Worm (Caenorhabditis elegans) whole organism, L4 larva: Measurements from ENCODE around the gene K08D10.10.

ENCODE experiments used
- daf-8 ChIP-seq: fragments of 200-800 bp; sonication (Bioruptor generic); IDR thresholded peaks from 2 replicates; pipeline ENCODE4 v1.3.6; 2022; ENCODE audit warnings: missing genetic modification characterization, missing compliant biosample characterization
- lin-15B ChIP-seq: fragments of 150-350 bp; sonication (generic microtip); optimal IDR thresholded peaks from 3 replicates; lab custom pipeline; 2014; ENCODE audit warnings: missing biosample characterization, missing genetic modification characterization
- nhr-11 ChIP-seq: fragments of 150-350 bp; optimal IDR thresholded peaks from 2 replicates; lab custom pipeline; 2014; ENCODE audit warnings: missing biosample characterization, missing genetic modification characterization
- nhr-42 ChIP-seq: fragments of 200-800 bp; sonication (Bioruptor generic); IDR thresholded peaks from 2 replicates; pipeline ENCODE4 v1.3.6; 2022; ENCODE audit warnings: missing genetic modification characterization, missing compliant biosample characterization

DNA sequence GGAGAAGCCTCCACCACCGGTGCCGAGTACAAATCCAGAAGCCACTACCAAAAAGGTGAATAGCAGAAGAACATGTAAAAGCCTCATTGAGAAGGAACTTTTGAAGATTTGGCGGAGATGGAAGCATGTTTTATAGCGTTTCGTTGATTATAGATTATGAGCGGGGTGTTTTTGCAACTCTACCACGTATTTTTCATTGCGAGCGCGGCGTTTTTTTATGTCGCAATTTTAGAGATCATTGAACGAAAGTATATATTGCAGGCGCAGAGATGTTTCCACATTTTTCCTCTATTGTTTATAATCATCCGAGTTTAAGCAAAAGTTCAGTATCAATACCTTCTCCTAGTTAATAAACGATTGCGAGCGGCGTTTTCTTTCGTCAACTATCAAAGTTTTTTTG lies 16.3 kb upstream of the K08D10.10 start, which contains the start of gene F49F1.17:
- no peak for TF ChIP-seq daf-8
- no peak for TF ChIP-seq lin-15B
- no peak for TF ChIP-seq nhr-11 (tag; lab: Kevin White, UChicago)
- TF ChIP-seq nhr-42, result no peak
